Worm (Caenorhabditis elegans) whole organism, L4 larva: Measurements from ENCODE around the gene dpy-28.

Experiments used
- D1046.2 ChIP-seq: fragments of 200-800 bp; sonication (Bioruptor generic); IDR thresholded peaks from 2 replicates; pipeline ENCODE4 v1.3.6; 2022; ENCODE audit warnings: missing genetic modification characterization, missing compliant biosample characterization
- F10B5.3 ChIP-seq: sonication (generic microtip); optimal IDR thresholded peaks from 2 replicates; lab custom pipeline; 2016; ENCODE audit warnings: mild to moderate bottlenecking, missing genetic modification characterization, missing compliant biosample characterization
- F44E2.7 ChIP-seq: fragments of 200-800 bp; sonication (Bioruptor generic); IDR thresholded peaks from 2 replicates; pipeline ENCODE4 v2.1.2; 2022; ENCODE audit warnings: missing genetic modification characterization, missing compliant biosample characterization
- T26A8.4 ChIP-seq: fragments of 200-800 bp; sonication (Bioruptor generic); IDR thresholded peaks from 2 replicates; pipeline ENCODE4 v1.3.6; 2022; ENCODE audit warnings: missing genetic modification characterization, missing compliant biosample characterization
- Y105C5A.15 ChIP-seq: fragments of 200-800 bp; sonication (Bioruptor generic); IDR thresholded peaks from 2 replicates; pipeline ENCODE4 v1.3.6; 2022; ENCODE audit warnings: missing genetic modification characterization, missing compliant biosample characterization
- ZK546.5 ChIP-seq, 2 experiments: sonication (generic microtip); optimal IDR thresholded peaks; 2 replicates each; lab custom pipeline; 2017; ENCODE audit warnings: missing biosample characterization in 2 of 2, missing genetic modification characterization in 2 of 2
- aha-1 ChIP-seq: fragments of 150-350 bp; peaks from one replicate; lab custom pipeline; 2014; ENCODE audit warnings: missing biosample characterization, missing genetic modification characterization
- aly-2 ChIP-seq: sonication (generic microtip); optimal IDR thresholded peaks from 2 replicates; lab custom pipeline; 2018; ENCODE audit warnings: missing biosample characterization, missing genetic modification characterization
- ceh-32 ChIP-seq: sonication (generic microtip); optimal IDR thresholded peaks from 2 replicates; lab custom pipeline; 2016; ENCODE audit warnings: mild to moderate bottlenecking, missing genetic modification characterization, missing compliant biosample characterization; ENCODE audit not compliant: poor library complexity
- ces-1 ChIP-seq: fragments of 150-350 bp; sonication (generic microtip); optimal IDR thresholded peaks from 4 replicates; lab custom pipeline; 2014; ENCODE audit warnings: missing biosample characterization, missing genetic modification reagents, missing genetic modification characterization
- cey-2 ChIP-seq: sonication (generic microtip); optimal IDR thresholded peaks from 3 replicates; lab custom pipeline; 2017; ENCODE audit warnings: missing genetic modification characterization, mild to moderate bottlenecking, missing compliant biosample characterization, antibody characterized with exemption, borderline replicate concordance; ENCODE audit not compliant: insufficient read depth
- daf-16 ChIP-seq, 3 experiments: sonication (generic microtip); optimal IDR thresholded peaks; 2 replicates each; lab custom pipeline; 2016 to 2017; ENCODE audit warnings: missing genetic modification characterization in 3 of 3, missing genetic modification reagents in 3 of 3, mild to moderate bottlenecking in 2 of 3, missing compliant biosample characterization in 2 of 3, missing biosample characterization in 1 of 3, moderate library complexity in 1 of 3
- daf-8 ChIP-seq: fragments of 200-800 bp; sonication (Bioruptor generic); IDR thresholded peaks from 2 replicates; pipeline ENCODE4 v1.3.6; 2022; ENCODE audit warnings: missing genetic modification characterization, missing compliant biosample characterization
- dmd-9 ChIP-seq: fragments of 200-800 bp; sonication (Bioruptor generic); IDR thresholded peaks from 2 replicates; pipeline ENCODE4 v1.3.6; 2022; ENCODE audit warnings: missing genetic modification reagents, missing genetic modification characterization, missing compliant biosample characterization
- dpl-1 ChIP-seq: fragments of 150-350 bp; optimal IDR thresholded peaks from 2 replicates; lab custom pipeline; 2014; ENCODE audit warnings: missing biosample characterization, missing genetic modification reagents, missing genetic modification characterization
- duxl-1 ChIP-seq: sonication (generic microtip); optimal IDR thresholded peaks from 2 replicates; lab custom pipeline; 2016; ENCODE audit warnings: mild to moderate bottlenecking, missing genetic modification characterization, moderate library complexity, missing compliant biosample characterization; ENCODE audit not compliant: poor library complexity
- dve-1 ChIP-seq: sonication (generic microtip); optimal IDR thresholded peaks from 2 replicates; lab custom pipeline; 2017; ENCODE audit warnings: antibody characterized with exemption, mild to moderate bottlenecking, missing genetic modification characterization, missing compliant biosample characterization; ENCODE audit not compliant: insufficient read depth
- egl-43 ChIP-seq: fragments of 200-800 bp; sonication (Bioruptor generic); IDR thresholded peaks from 2 replicates; pipeline ENCODE4 v1.3.6; 2022; ENCODE audit warnings: missing genetic modification reagents, missing genetic modification characterization, missing compliant biosample characterization
- fkh-10 ChIP-seq: fragments of 150-350 bp; optimal IDR thresholded peaks from 2 replicates; lab custom pipeline; 2014; ENCODE audit warnings: missing biosample characterization, missing genetic modification reagents, missing genetic modification characterization
- gei-8 ChIP-seq: fragments of 200-800 bp; sonication (Bioruptor generic); optimal IDR thresholded peaks from 2 replicates; lab custom pipeline; 2018; ENCODE audit warnings: mild to moderate bottlenecking, missing genetic modification characterization, missing compliant biosample characterization
- hif-1 ChIP-seq, 2 experiments: sonication (generic microtip); optimal IDR thresholded peaks; 2 replicates each; lab custom pipeline; 2016 to 2017; ENCODE audit warnings: missing compliant biosample characterization in 2 of 2, missing genetic modification characterization in 2 of 2, missing genetic modification reagents in 2 of 2, missing genotype in 2 of 2, mild to moderate bottlenecking in 1 of 2
- hlh-11 ChIP-seq: fragments of 200-800 bp; sonication (Bioruptor generic); optimal IDR thresholded peaks from 2 replicates; lab custom pipeline; 2018; ENCODE audit warnings: mild to moderate bottlenecking, missing genetic modification characterization, missing compliant biosample characterization
- hlh-30 ChIP-seq: sonication (generic microtip); optimal IDR thresholded peaks from 2 replicates; lab custom pipeline; 2017; ENCODE audit warnings: antibody characterized with exemption, mild to moderate bottlenecking, missing genetic modification characterization, missing compliant biosample characterization; ENCODE audit not compliant: insufficient read depth
- jun-1 ChIP-seq: fragments of 150-350 bp; optimal IDR thresholded peaks from 2 replicates; lab custom pipeline; 2014; ENCODE audit warnings: missing biosample characterization, missing genetic modification reagents, missing genetic modification characterization
- lin-13 ChIP-seq: fragments of 150-350 bp; optimal IDR thresholded peaks from 2 replicates; lab custom pipeline; 2014; ENCODE audit warnings: missing biosample characterization, missing genetic modification reagents, missing genetic modification characterization
- lir-3 ChIP-seq: sonication (generic microtip); optimal IDR thresholded peaks from 2 replicates; lab custom pipeline; 2016; ENCODE audit warnings: mild to moderate bottlenecking, missing genetic modification characterization, missing compliant biosample characterization
- lsy-2 ChIP-seq, 2 experiments: fragments of 150-350 bp in 1 of 2; sonication (generic microtip) in 1 of 2; optimal IDR thresholded peaks; 2 replicates each; lab custom pipeline; 2014 to 2017; ENCODE audit warnings: missing biosample characterization in 2 of 2, missing genetic modification characterization in 2 of 2
- madf-5 ChIP-seq, 2 experiments: fragments of 200-800 bp; sonication (Bioruptor generic); IDR thresholded peaks; 2 replicates each; pipeline ENCODE4 v1.3.6; 2022; ENCODE audit warnings: missing compliant biosample characterization in 2 of 2, missing genetic modification characterization in 2 of 2
- mdt-29 ChIP-seq: fragments of 200-800 bp; sonication (Bioruptor generic); IDR thresholded peaks from 2 replicates; pipeline ENCODE4 v1.3.6; 2022; ENCODE audit warnings: missing genetic modification reagents, missing genetic modification characterization, missing compliant biosample characterization
- mxl-2 ChIP-seq: fragments of 200-800 bp; sonication (Bioruptor generic); conservative IDR thresholded peaks from 2 replicates; pipeline ENCODE4 v1.3.6; 2022; ENCODE audit warnings: missing genetic modification reagents, missing genetic modification characterization, missing compliant biosample characterization
- nhr-11 ChIP-seq: fragments of 150-350 bp; optimal IDR thresholded peaks from 2 replicates; lab custom pipeline; 2014; ENCODE audit warnings: missing biosample characterization, missing genetic modification characterization
- nhr-237 ChIP-seq: sonication (generic microtip); optimal IDR thresholded peaks from 2 replicates; lab custom pipeline; 2017; ENCODE audit warnings: missing biosample characterization, missing genetic modification characterization
- nhr-48 ChIP-seq: sonication (generic microtip); optimal IDR thresholded peaks from 2 replicates; lab custom pipeline; 2016; ENCODE audit warnings: mild to moderate bottlenecking, missing genetic modification characterization, missing compliant biosample characterization
- nhr-77 ChIP-seq: fragments of 150-350 bp; optimal IDR thresholded peaks from 2 replicates; lab custom pipeline; 2014; ENCODE audit warnings: missing biosample characterization, missing genetic modification characterization
- pqm-1 ChIP-seq: sonication (generic microtip); optimal IDR thresholded peaks from 2 replicates; lab custom pipeline; 2017; ENCODE audit warnings: missing biosample characterization, missing genetic modification characterization
- set-16 ChIP-seq: fragments of 200-800 bp; sonication (Bioruptor generic); IDR thresholded peaks from 2 replicates; pipeline ENCODE4 v1.3.6; 2022; ENCODE audit warnings: missing genetic modification reagents, missing genetic modification characterization, missing compliant biosample characterization
- skn-1 ChIP-seq: fragments of 150-350 bp; optimal IDR thresholded peaks from 2 replicates; lab custom pipeline; 2014; ENCODE audit warnings: missing biosample characterization, missing genetic modification characterization
- zfp-2 ChIP-seq: sonication (generic microtip); optimal IDR thresholded peaks from 2 replicates; lab custom pipeline; 2016; ENCODE audit warnings: mild to moderate bottlenecking, missing genetic modification characterization, missing compliant biosample characterization
- ztf-7 ChIP-seq: fragments of 150-350 bp; optimal IDR thresholded peaks from 2 replicates; lab custom pipeline; 2014; ENCODE audit warnings: missing biosample characterization, missing genetic modification characterization

Gene dpy-28

DNA sequence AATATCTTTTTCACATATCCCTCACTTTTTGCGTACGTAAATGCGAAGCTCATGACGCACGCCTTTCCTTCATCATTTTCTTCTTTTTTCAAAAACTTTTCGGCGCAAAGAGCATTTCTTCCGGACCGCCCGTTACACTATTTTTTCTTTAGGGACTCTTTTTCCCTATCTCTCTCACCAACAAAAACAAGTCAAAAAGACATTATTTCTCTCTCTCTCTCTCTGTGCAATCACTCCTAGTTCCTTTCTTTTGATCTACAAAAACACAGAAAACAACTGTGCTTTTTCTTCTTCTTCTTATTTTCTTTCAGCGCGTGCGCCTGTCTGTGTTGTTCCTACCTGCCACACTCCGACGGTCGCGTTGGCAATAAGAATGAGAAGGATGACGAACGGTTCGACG, 53.1 kb downstream of the dpy-28 start:
- no peak for TF ChIP-seq ceh-32 (tag; lab: Kevin White, UChicago)
- TF ChIP-seq nhr-11 (tag; lab: Kevin White, UChicago), result peak; percentile 63
- peak; percentile 24 for TF ChIP-seq aha-1
- TF ChIP-seq daf-16 (GFP tag; optimal IDR thresholded peaks at IDR 0.05; lab: Kevin White, UChicago), result peak in 1 of 2 experiments; percentile 42
- TF ChIP-seq daf-16 (tag; optimal IDR thresholded peaks at IDR 0.05; lab: Kevin White, UChicago), result no peak
- TF ChIP-seq, all 104 proteins: peak for 3

DNA sequence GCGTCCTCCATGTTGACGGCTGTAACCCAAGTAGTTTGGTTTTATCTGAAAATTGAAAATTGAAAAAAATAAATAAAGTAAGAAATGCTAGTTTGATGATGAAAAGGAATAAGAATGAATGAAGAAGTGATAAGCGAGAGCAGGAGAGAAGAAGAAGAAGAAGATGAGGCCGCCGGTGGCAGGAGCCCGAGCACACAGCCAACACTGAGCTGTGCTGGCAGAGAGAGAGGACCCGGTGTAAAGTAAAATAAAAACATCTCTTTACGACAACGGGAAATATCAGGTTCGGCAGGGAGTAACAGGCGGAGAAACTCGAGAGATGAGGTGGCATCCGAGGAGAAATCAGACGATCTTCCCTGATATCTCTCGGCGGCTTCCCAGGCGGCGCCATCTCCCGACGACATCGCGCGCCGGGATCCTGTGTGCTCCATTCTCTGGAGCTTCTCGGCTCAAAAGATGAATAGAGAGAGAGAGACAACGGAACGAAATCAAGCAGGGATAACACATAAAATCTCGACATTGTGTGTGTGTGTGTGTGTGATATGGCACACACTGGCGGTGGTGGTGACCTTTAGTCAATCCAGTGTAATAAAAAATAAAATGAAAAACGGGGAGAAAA, 54.0 kb downstream of the dpy-28 start, which contains the start of gene sca-1:
TSS of gene sca-1 (minus strand) at position 51 of the 619 bp plus-strand sequence.
- TF ChIP-seq madf-5 (GFP tag; IDR thresholded peaks at IDR 0.05; lab: Robert Waterston, UW), result 0 out of 4 replicates have a peak, but pooled peaks of 1 of the 2 experiments have one; percentile 61
- TF ChIP-seq nhr-237 (tag; lab: Kevin White, UChicago), result no peak
- no peak for TF ChIP-seq F10B5.3
- TF ChIP-seq mdt-29 (GFP tag; lab: Robert Waterston, UW), result no peak
- TF ChIP-seq hlh-30 (tag; lab: Kevin White, UChicago), result no peak
- TF ChIP-seq duxl-1 (tag; lab: Kevin White, UChicago), result no peak
- no peak for TF ChIP-seq nhr-77
- TF ChIP-seq jun-1 (tag; lab: Kevin White, UChicago), result no peak
- TF ChIP-seq egl-43 (GFP tag; lab: Robert Waterston, UW), result peak; percentile 33; the same call in 1 of the 2 replicates
- no peak for TF ChIP-seq skn-1 (tag; lab: Kevin White, UChicago)
- TF ChIP-seq dpl-1, result no peak
- TF ChIP-seq dve-1 (tag; lab: Kevin White, UChicago), result no peak
- peak; percentile 75 for TF ChIP-seq aha-1
- TF ChIP-seq zfp-2 (tag; lab: Kevin White, UChicago), result no peak
- no peak for TF ChIP-seq hif-1 (tag; optimal IDR thresholded peaks at IDR 0.05; lab: Kevin White, UChicago)
- no peak for TF ChIP-seq pqm-1 (tag; lab: Kevin White, UChicago)
- no peak for TF ChIP-seq F44E2.7 (GFP tag; lab: Robert Waterston, UW)
- TF ChIP-seq mxl-2 (GFP tag; lab: Robert Waterston, UW), result no peak
- TF ChIP-seq aly-2 (tag; lab: Kevin White, UChicago), result no peak
- peak; percentile 89 for TF ChIP-seq set-16 (GFP tag; lab: Robert Waterston, UW)
- TF ChIP-seq ces-1, result no peak
- TF ChIP-seq daf-16 (GFP tag; optimal IDR thresholded peaks at IDR 0.05; lab: Kevin White, UChicago), result peak in 1 of 2 experiments; percentile 20
- no peak for TF ChIP-seq daf-16 (tag; optimal IDR thresholded peaks at IDR 0.05; lab: Kevin White, UChicago)
- TF ChIP-seq gei-8 (GFP tag; lab: Kevin White, UChicago), result no peak
- no peak for TF ChIP-seq nhr-48 (tag; lab: Kevin White, UChicago)
- no peak for TF ChIP-seq lsy-2 (tag; optimal IDR thresholded peaks at IDR 0.05; lab: Kevin White, UChicago)
- no peak for TF ChIP-seq cey-2 (tag; lab: Kevin White, UChicago)
- 0 out of 2 replicates have a peak, but pooled peaks have one; percentile 7 for TF ChIP-seq dmd-9 (GFP tag; lab: Robert Waterston, UW)
- TF ChIP-seq ZK546.5 (tag; optimal IDR thresholded peaks at IDR 0.05; lab: Kevin White, UChicago), result no peak
- no peak for TF ChIP-seq ztf-7 (tag; lab: Kevin White, UChicago)
- no peak for TF ChIP-seq lin-13 (GFP tag; lab: Kevin White, UChicago)
- 0 out of 2 replicates have a peak, but pooled peaks have one; percentile 13 for TF ChIP-seq T26A8.4 (GFP tag; lab: Robert Waterston, UW)
- TF ChIP-seq daf-8, result no peak
- TF ChIP-seq lir-3 (tag; lab: Kevin White, UChicago), result no peak
- TF ChIP-seq hlh-11 (tag; lab: Kevin White, UChicago), result peak; percentile 48
- no peak for TF ChIP-seq Y105C5A.15 (GFP tag; lab: Robert Waterston, UW)
- no peak for TF ChIP-seq fkh-10
- 0 out of 2 replicates have a peak, but pooled peaks have one; percentile 9 for TF ChIP-seq D1046.2 (GFP tag; lab: Robert Waterston, UW)
